Worm (Caenorhabditis elegans): ENCODE results near the gene ZK1320.2.

Gene ZK1320.2

ce11 chrII:9617039-9617901, 41.5 kb downstream of the ZK1320.2 start, which contains the start of gene hal-3 (continued):
- TF ChIP-seq hlh-30 (tag; optimal IDR thresholded peaks at IDR 0.05; ENCODE audit: insufficient read depth) (no peak), madf-9 (GFP tag; conservative IDR thresholded peaks at IDR 0.05) (0 out of 2 replicates have a peak, but pooled peaks have one; percentile 4), fos-1 (tag; optimal IDR thresholded peaks at IDR 0.05) (no peak), F44E2.7 (GFP tag; IDR thresholded peaks at IDR 0.05) (no peak), daf-16 (GFP tag; optimal IDR thresholded peaks at IDR 0.05) (no peak), daf-16 (tag; optimal IDR thresholded peaks at IDR 0.05) (no peak), dpl-1 (GFP tag; optimal IDR thresholded peaks at IDR 0.05) (no peak), vab-7 (GFP tag; IDR thresholded peaks at IDR 0.05) (no peak), nhr-41 (GFP tag; IDR thresholded peaks at IDR 0.05) (no peak), zfp-3 (GFP tag; conservative IDR thresholded peaks at IDR 0.05) (peak; percentile 80), ceh-20 (GFP tag; IDR thresholded peaks at IDR 0.05) (no peak), rbr-2 (tag; optimal IDR thresholded peaks at IDR 0.05) (no peak), mxl-2 (GFP tag; conservative IDR thresholded peaks at IDR 0.05) (no peak), T20F7.1 (GFP tag; optimal IDR thresholded peaks at IDR 0.05) (no peak), duxl-1 (tag; optimal IDR thresholded peaks at IDR 0.05; ENCODE audit: poor library complexity) (peak; percentile 38), F37D6.2 (tag; optimal IDR thresholded peaks at IDR 0.05) (no peak), Y5F2A.4 (GFP tag; optimal IDR thresholded peaks at IDR 0.05) (no peak), nhr-6 (tag; optimal IDR thresholded peaks at IDR 0.05) (no peak), lin-1 (GFP tag; IDR thresholded peaks at IDR 0.05) (no peak; the same call in none of the 2 replicates), ctbp-1 (GFP tag; IDR thresholded peaks at IDR 0.05) (no peak), ZK337.2 (GFP tag; IDR thresholded peaks at IDR 0.05) (no peak), nhr-77 (tag; optimal IDR thresholded peaks at IDR 0.05) (no peak), daf-12 (tag; optimal IDR thresholded peaks at IDR 0.05) (no peak), nhr-237 (tag; optimal IDR thresholded peaks at IDR 0.05) (peak; percentile 10), mep-1 (tag; optimal IDR thresholded peaks at IDR 0.05) (peak; percentile 31), nhr-28 (tag; optimal IDR thresholded peaks at IDR 0.05) (no peak), sdz-12 (GFP tag; optimal IDR thresholded peaks at IDR 0.05) (peak; percentile 18), hif-1 (tag; optimal IDR thresholded peaks at IDR 0.05) (peak in 1 of 2 experiments; percentile 18), unc-62 (GFP tag; optimal IDR thresholded peaks at IDR 0.05 in 1 of 2) (peak in 1 of 2 experiments; percentile 81), unc-62 (tag; optimal IDR thresholded peaks at IDR 0.05) (no peak), madf-5 (GFP tag; IDR thresholded peaks at IDR 0.05) (no peak), F49E8.2 (tag; optimal IDR thresholded peaks at IDR 0.05; ENCODE audit: borderline replicate concordance) (no peak), lin-15B (tag; optimal IDR thresholded peaks at IDR 0.05) (no peak), php-3 (GFP tag; IDR thresholded peaks at IDR 0.05) (no peak), unc-39 (tag; optimal IDR thresholded peaks at IDR 0.05) (no peak), snpc-4 (tag; optimal IDR thresholded peaks at IDR 0.05) (no peak), hmg-1.1 (GFP tag; IDR thresholded peaks at IDR 0.05) (peak; percentile 14; the same call in 1 of the 2 replicates), lin-38 (GFP tag; IDR thresholded peaks at IDR 0.05) (0 out of 2 replicates have a peak, but pooled peaks have one; percentile 33), saeg-2 (GFP tag; IDR thresholded peaks at IDR 0.05) (no peak), mxl-3 (GFP tag; optimal IDR thresholded peaks at IDR 0.05) (no peak), gei-8 (GFP tag; optimal IDR thresholded peaks at IDR 0.05) (no peak), ZK546.5 (tag; optimal IDR thresholded peaks at IDR 0.05) (no peak), dmd-6 (GFP tag; IDR thresholded peaks at IDR 0.05) (no peak; the same call in 1 of the 2 replicates), lin-29 (GFP tag; IDR thresholded peaks at IDR 0.05) (no peak), jun-1 (tag; optimal IDR thresholded peaks at IDR 0.05) (no peak), tra-1 (GFP tag; IDR thresholded peaks at IDR 0.05) (no peak), snpc-1.2 (GFP tag; IDR thresholded peaks at IDR 0.05) (no peak), pqm-1 (tag; optimal IDR thresholded peaks at IDR 0.05) (no peak), ceh-28 (tag; optimal IDR thresholded peaks at IDR 0.05) (peak; percentile 67), lir-3 (tag; optimal IDR thresholded peaks at IDR 0.05) (no peak)

All from whole organism, L4 larva.